Worm (Caenorhabditis elegans): ENCODE results near the gene Y56A3A.6.

ce11 chrIII:11918247-11918769 is 39.7 kb upstream of the Y56A3A.6 start, which contains the start of gene znf-593:
- no peak for TF ChIP-seq zag-1 (tag; optimal IDR thresholded peaks at IDR 0.05)
- TF ChIP-seq nhr-85 (tag): peak; percentile 50
- TF ChIP-seq lin-15B (tag; optimal IDR thresholded peaks at IDR 0.05): no peak
- TF ChIP-seq egl-27 (tag; optimal IDR thresholded peaks at IDR 0.05): no peak
- TF ChIP-seq lin-13 (GFP tag; optimal IDR thresholded peaks at IDR 0.05): no peak
- no peak for TF ChIP-seq fkh-10 (GFP tag; optimal IDR thresholded peaks at IDR 0.05)
- TF ChIP-seq ama-1 (optimal IDR thresholded peaks at IDR 0.05): no peak

All from whole organism, L1 larva.